Worm (Caenorhabditis elegans): ENCODE data around the gene txt-17.

txt-17 gene

ce11 chrV:7003850-7004249 lies 49.1 kb downstream of the txt-17 start, which contains the start of gene srab-4:
Gene srab-4 (plus strand): TSS chrV:7004150.
- TF ChIP-seq rbr-2 (tag; optimal IDR thresholded peaks at IDR 0.05): no peak
- TF ChIP-seq nhr-11 (tag; optimal IDR thresholded peaks at IDR 0.05): no peak
- no peak for TF ChIP-seq mxl-2 (GFP tag; conservative IDR thresholded peaks at IDR 0.05)
- no peak for TF ChIP-seq T20F7.1 (GFP tag; optimal IDR thresholded peaks at IDR 0.05)
- TF ChIP-seq R02D3.7 (tag; optimal IDR thresholded peaks at IDR 0.05): no peak

Measured in whole organism, L4 larva.